Worm (Caenorhabditis elegans): Measurements from ENCODE around the gene sor-3.
A peak's percentile ranks its signal among the peaks of the same experiment; 100 is the strongest.

DNA sequence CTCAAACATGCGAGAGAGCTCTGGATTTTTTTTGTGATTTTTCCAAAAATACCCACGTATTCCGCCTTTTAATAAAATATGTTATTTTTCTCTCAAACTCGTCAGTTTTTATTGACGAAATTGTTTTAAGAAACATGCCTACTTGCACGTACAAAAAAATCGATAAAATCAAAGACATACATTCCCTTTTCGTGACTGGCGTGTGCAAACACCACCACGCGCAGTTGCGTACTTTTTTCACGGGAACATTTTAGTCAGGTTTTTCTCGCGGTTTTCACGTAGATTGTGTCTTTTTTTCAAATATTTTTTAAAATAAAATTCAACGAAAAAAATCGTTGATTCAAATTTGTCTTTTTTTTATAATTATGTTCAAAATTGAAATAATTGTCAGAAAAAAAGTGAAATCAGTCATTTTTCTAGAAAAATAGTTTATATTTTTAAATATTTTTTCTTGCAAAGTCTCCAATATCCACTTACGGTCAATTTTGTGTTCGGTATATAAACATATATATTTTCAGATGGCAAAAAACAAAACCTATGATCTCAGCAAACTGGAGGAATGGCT is 27.7 kb upstream of the sor-3 start, which contains the start of gene M02E1.1:
- no peak for TF ChIP-seq dao-5 (tag; optimal IDR thresholded peaks at IDR 0.05)
- TF ChIP-seq him-1 (tag; optimal IDR thresholded peaks at IDR 0.05): no peak
- peak; percentile 53 for TF ChIP-seq W03F9.2 (tag; optimal IDR thresholded peaks at IDR 0.05)
